Fruit fly (Drosophila melanogaster) Kc167 (cell line): Measurements from ENCODE around the gene CG8813.

Source experiments
- Myc ChIP-seq: fragments of >200 bp; optimal IDR thresholded peaks from 2 replicates; lab custom pipeline; 2017; ENCODE audit warnings: missing external identifiers
- Sin3A ChIP-seq: fragments of >200 bp; optimal IDR thresholded peaks from 2 replicates; lab custom pipeline; 2018; ENCODE audit warnings: missing external identifiers
- h ChIP-seq: fragments of >200 bp; optimal IDR thresholded peaks from 3 replicates; lab custom pipeline; 2018; ENCODE audit warnings: missing external identifiers
- insv ChIP-seq: fragments of >200 bp; optimal IDR thresholded peaks from 3 replicates; lab custom pipeline; 2018; ENCODE audit warnings: missing external identifiers
- psq ChIP-seq: fragments of >200 bp; optimal IDR thresholded peaks from 2 replicates; lab custom pipeline; 2017; ENCODE audit warnings: missing external identifiers
- ttk ChIP-seq: sonication (Bioruptor generic); optimal IDR thresholded peaks from 2 replicates; lab custom pipeline; 2017; ENCODE audit warnings: missing external identifiers

Gene CG8813

DNA sequence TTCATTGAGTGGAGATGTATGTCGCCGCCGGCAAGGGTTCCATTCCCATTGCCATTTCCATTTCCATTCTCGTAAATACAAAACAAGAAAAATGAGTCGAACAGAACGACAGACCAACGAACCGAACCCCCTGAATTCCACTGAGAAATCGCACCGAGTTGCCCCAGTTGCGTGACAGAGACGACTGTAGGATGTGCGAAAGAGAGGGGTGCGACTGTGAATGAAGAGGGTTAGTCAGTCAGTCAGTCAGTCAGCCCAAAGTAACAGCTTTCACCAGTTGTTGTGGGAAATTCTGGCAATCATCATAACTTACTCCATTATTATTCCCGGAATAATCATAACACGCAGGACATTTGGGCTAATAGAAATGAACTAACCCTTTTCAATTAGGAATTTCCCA lies 28.8 kb downstream of the CG8813 start:
- TF ChIP-seq psq (lab: Kevin White, UChicago) (no peak), insv (no peak), Sin3A (lab: Kevin White, UChicago) (no peak), ttk (no peak), h (lab: Kevin White, UChicago) (no peak), Myc (lab: Kevin White, UChicago) (no peak)

DNA sequence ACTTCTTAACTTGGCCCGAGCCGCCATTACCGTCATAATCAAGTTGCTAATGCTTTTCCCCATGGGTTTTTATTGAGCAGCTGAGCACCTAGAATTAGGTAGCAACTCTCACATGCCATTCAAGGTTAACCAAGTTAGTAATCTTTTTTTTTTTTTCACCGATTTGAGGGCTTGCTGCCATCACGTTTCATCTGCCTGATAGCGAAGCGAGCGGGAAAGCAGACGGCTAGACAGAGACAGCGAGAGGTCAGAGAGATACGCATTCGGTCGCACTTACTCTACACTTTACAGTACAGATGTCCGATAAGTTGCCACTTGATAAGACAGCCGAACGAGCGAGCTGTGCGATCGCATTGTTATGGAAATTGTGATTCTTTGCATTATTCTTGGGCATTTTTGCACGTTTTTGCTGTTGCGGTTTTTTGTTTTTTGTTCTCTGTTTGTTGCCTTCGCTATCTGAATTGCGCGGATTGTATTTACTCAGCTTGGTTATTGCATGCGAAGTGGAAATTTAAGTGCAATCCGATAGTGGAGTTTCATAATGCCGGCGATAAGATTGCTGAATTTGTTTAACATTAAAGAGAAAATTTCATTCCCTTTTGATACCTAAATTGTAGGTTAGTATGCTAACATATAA lies 31.1 kb downstream of the CG8813 start:
- no peak for TF ChIP-seq ttk
- no peak for TF ChIP-seq h (lab: Kevin White, UChicago)
- TF ChIP-seq Myc (lab: Kevin White, UChicago) = no peak
- no peak for TF ChIP-seq Sin3A (lab: Kevin White, UChicago)
- no peak for TF ChIP-seq psq (lab: Kevin White, UChicago)
- TF ChIP-seq insv = no peak

DNA sequence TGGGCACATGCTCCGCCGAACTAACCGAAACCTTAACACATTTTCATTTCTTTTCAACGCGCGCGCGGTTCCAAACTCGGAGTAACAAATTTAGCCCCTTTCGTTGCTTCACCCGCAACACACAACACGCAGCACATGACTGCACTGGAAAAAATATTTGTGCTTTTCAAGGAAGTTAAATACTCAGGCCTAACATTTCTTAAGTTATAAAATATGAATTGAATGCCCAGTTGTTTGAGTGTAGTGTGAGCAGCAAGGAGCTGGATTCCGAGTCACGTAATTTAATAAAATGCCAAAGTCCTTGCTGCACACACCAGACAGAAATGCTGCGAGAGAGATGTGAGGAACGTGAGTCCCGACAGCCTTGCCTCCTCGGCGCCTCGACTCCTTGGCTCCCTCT lies 32.0 kb downstream of the CG8813 start:
- TF ChIP-seq psq (lab: Kevin White, UChicago) = no peak
- no peak for TF ChIP-seq h (lab: Kevin White, UChicago)
- TF ChIP-seq ttk = no peak
- TF ChIP-seq insv = no peak
- TF ChIP-seq Sin3A (lab: Kevin White, UChicago) = no peak
- no peak for TF ChIP-seq Myc (lab: Kevin White, UChicago)

DNA sequence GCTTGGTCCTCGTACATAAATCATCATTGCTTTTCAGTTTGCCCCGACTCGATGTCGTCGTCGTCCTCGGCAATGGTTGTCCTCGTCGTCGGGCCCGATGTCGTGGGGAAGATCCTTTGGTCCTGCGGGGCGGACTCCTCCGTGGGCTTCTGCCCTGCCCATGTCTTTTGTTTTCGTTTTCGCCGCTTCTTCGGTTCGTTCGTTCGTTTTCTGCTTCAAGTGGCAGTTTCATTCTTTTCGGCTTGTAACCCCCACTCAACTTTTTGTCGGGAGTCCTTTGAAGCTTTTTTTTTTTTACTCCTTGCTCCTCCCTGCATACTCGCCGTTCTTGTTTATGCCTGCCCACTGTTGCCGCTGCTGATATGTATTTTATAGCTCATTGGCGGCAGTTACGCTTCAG lies 34.2 kb downstream of the CG8813 start:
- TF ChIP-seq insv (no peak), psq (lab: Kevin White, UChicago) (no peak), Sin3A (lab: Kevin White, UChicago) (no peak), ttk (no peak), Myc (lab: Kevin White, UChicago) (no peak), h (lab: Kevin White, UChicago) (no peak)

DNA sequence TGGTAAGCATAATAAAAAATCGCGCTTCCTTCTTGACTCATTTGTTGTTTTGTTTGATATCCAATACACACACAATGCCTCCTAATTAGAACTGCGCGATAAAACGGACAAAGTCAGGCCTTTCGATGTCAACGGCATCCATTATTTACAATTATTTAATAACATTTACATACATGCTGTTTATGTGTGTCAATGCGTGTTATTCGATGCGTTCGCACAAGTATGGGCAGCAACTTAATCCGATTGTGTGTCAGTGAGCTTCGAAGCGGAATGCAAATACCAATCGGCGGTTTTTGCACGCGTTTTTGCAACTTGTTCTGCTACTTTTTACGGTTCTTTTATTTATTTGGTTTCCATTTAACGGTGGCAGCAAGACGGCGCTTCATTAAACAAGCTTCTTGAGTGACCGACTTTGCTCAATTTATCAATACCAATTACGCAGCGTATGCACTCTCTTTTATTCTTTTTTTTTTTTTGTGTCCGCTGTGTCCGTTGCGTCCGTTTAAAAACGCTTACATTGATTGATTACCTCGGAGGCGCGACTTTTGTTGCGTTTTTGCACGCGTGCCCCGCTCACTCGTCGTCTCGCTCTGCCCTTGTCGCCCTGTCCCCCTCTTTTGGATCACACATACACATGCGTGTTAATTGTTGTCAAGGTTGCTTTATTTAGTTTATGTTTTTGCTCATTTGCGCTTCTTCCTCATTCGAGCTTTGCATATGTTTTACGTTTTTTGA lies 35.0 kb downstream of the CG8813 start:
- TF ChIP-seq ttk (no peak), psq (lab: Kevin White, UChicago) (no peak)

DNA sequence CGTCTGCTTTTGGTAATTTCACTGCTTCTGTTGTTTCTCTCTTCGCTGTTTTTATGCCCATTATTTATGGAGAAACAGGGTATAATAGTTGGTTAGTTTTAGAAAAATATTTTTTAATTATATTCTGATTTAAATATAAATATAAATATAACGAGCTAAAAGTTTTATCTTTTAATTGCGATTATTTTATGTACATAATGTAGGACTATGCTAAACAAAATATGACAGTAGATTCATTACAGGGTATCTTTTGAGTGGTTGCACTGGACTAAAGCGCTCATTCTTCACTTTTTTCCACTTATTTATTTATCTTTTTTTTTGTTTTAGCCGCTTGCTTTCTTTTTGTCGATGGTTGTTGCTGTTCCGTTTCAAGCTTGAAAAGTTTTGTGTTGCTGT lies 35.6 kb downstream of the CG8813 start:
- no peak for TF ChIP-seq h (lab: Kevin White, UChicago)
- no peak for TF ChIP-seq Myc (lab: Kevin White, UChicago)
- no peak for TF ChIP-seq insv
- no peak for TF ChIP-seq Sin3A (lab: Kevin White, UChicago)
- no peak for TF ChIP-seq ttk
- no peak for TF ChIP-seq psq (lab: Kevin White, UChicago)

DNA sequence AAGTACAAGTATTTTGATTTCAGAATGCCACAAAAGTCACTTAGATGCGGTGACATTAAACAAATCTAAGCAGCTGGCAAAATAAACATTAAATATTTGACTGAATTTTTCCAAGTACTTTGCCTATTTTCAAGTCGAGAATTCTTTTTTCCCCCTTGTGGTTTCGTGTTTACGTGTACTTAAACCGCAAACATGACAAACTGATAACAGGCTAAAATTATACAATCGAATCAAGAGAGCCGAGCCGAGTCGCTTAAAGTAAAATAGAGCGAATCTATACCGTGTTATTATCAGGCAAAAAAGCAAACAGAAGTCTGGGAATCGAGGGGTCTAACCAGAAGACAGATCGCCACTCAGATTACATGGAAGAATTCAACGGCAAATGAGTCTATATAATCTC lies 36.7 kb downstream of the CG8813 start:
- no peak for TF ChIP-seq Sin3A (lab: Kevin White, UChicago)
- no peak for TF ChIP-seq ttk
- TF ChIP-seq insv = no peak
- TF ChIP-seq Myc (lab: Kevin White, UChicago) = no peak
- no peak for TF ChIP-seq psq (lab: Kevin White, UChicago)
- no peak for TF ChIP-seq h (lab: Kevin White, UChicago)

DNA sequence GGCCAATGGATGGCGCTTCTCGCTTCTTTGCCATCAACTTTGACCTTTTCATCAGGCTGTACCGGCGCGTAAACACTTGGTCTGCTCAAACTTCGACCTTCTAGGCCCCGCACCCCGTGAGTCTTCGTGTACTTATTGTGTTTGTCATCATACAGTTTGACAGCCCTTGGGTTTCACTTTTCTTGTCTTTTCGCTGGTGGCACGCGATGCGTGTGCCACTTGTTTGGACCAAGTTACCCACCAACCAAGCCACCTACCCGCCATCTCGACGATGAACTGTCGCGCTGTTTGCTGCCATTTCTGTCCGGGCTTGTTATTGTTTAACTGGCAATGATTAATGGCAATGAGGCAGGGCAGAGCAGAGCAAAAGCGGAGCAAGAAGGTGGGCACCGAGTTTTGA lies 38.3 kb downstream of the CG8813 start:
- TF ChIP-seq ttk (no peak), Myc (lab: Kevin White, UChicago) (no peak), h (lab: Kevin White, UChicago) (no peak), psq (lab: Kevin White, UChicago) (no peak), Sin3A (lab: Kevin White, UChicago) (no peak), insv (no peak)

DNA sequence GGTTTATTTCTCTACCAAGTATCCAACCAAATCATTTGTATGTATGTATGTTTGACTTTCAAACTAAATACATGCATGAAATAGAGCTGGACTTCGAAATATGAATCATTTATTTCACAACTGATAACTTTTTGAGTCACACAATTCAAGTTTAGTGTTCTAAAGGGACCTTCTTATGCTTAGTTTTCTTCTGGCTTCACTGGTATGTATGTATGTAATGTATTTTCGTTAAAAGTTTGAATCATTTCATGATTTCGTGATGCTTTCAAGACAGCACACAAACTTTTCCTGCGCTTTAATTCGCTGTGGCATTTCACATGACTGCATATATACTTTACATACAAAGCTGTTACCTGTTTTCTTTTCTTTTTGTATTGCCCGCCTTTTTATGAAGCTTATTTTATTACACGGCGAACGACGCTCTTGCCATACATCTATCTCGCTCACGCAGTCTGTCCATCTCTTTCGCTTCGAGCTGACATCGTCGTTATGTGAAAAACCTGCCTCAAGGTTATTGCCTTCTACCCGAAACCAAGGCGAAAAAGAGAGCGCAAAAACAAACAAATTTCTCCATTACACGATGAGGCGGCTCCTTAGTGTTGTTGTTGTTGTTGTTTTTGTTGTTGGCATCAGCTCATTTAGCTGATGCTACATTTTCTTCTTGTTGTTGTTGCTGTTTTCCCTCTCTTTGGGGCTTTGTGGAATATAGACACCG lies 39.1 kb downstream of the CG8813 start:
- TF ChIP-seq psq (lab: Kevin White, UChicago) = no peak
- TF ChIP-seq Myc (lab: Kevin White, UChicago) = no peak
- TF ChIP-seq Sin3A (lab: Kevin White, UChicago) = no peak
- TF ChIP-seq h (lab: Kevin White, UChicago) = no peak
- TF ChIP-seq ttk = no peak
- TF ChIP-seq insv = no peak

DNA sequence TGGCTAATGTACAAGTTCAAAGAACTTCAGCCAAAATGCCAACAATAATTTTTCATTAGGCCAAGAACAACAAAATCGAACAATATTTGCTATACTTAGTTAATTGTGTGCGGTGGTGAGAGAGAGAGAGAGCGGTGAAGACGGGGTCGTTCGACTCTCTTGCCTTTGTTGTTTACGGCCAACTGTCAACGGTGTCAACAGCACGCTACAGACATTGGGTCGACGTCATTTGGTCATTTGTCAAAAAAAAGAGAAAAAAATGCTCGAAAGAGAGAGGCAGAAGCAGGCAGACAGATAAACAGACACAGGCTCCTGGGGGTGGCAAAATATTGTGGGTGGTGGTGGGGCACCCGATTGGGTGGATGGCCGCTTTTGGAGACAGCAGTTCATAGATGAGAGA lies 40.0 kb downstream of the CG8813 start:
- TF ChIP-seq ttk (no peak), psq (lab: Kevin White, UChicago) (no peak), h (lab: Kevin White, UChicago) (no peak)

DNA sequence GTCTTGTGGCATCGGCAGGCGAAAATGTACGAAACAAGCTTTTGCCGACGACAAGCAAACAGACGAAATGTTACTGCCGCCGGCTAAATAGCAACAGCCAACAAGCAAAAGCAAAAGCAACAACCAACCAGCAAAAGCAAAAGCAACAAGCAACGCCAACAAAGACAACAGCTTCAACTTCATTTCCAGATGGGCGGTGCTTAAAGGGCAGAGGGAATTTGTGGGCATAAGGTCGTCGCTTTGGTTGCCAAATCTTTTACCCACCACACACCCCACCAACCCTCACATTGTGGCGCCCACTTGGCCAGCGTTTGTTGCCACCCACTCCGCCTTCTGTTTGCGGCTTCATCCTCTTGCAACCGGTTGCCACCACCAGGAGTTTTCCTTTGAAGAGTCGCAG lies 41.5 kb downstream of the CG8813 start:
- TF ChIP-seq h (lab: Kevin White, UChicago) (no peak), ttk (no peak)
